Worm (Caenorhabditis elegans): ENCODE measurements around the gene F22E5.2.

ce11 chrII:2686985-2687675 lies 21.9 kb downstream of the F22E5.2 start, which contains the start of the genes sup-9 and nspf-1:
- no peak for TF ChIP-seq snpc-4 (tag; optimal IDR thresholded peaks at IDR 0.05)
- no peak for TF ChIP-seq ztf-4 (tag; optimal IDR thresholded peaks at IDR 0.05)
- TF ChIP-seq tbx-2 (tag; optimal IDR thresholded peaks at IDR 0.05), result no peak
- no peak for TF ChIP-seq nhr-11 (tag; optimal IDR thresholded peaks at IDR 0.05)
- no peak for TF ChIP-seq egl-27 (tag; optimal IDR thresholded peaks at IDR 0.05)
- TF ChIP-seq daf-12 (tag; optimal IDR thresholded peaks at IDR 0.05), result no peak
- TF ChIP-seq ceh-82 (tag; optimal IDR thresholded peaks at IDR 0.05), result no peak
